Fruit fly (Drosophila melanogaster) whole organism, embryonic: ENCODE results near the gene Nf1.

Experiments used
- Antp ChIP-seq: fragments of 200-800 bp; sonication (Bioruptor generic); optimal IDR thresholded peaks from 3 replicates; lab custom pipeline; 2016; ENCODE audit warnings: missing biosample characterization, missing genetic modification characterization
- Bgb ChIP-seq: fragments of 200-800 bp; sonication (Bioruptor generic); IDR thresholded peaks from 2 replicates; pipeline ENCODE4 v1.3.6; 2022; ENCODE audit warnings: missing biosample characterization, missing genetic modification characterization; ENCODE audit not compliant: partially characterized antibody
- Bteb2 ChIP-seq: fragments of 200-800 bp; sonication (Bioruptor generic); optimal IDR thresholded peaks from 2 replicates; lab custom pipeline; 2016; ENCODE audit warnings: missing biosample characterization, missing genetic modification characterization
- CG10462 ChIP-seq: fragments of 200-800 bp; sonication (Bioruptor generic); optimal IDR thresholded peaks from 2 replicates; lab custom pipeline; 2016; ENCODE audit warnings: missing biosample characterization, missing genetic modification characterization
- CG15514 ChIP-seq: fragments of 200-800 bp; sonication (Bioruptor generic); optimal IDR thresholded peaks from 3 replicates; lab custom pipeline; 2017; ENCODE audit warnings: missing biosample characterization, missing genetic modification characterization, mild to moderate bottlenecking, moderate library complexity, missing genetic modification reagents
- CG1647 ChIP-seq: fragments of 200-800 bp; sonication (Bioruptor generic); optimal IDR thresholded peaks from 3 replicates; lab custom pipeline; 2016; ENCODE audit warnings: missing biosample characterization, missing genetic modification characterization
- CG17359 ChIP-seq: fragments of 200-800 bp; sonication (Bioruptor generic); optimal IDR thresholded peaks from 3 replicates; lab custom pipeline; 2018; ENCODE audit warnings: missing biosample characterization, mild to moderate bottlenecking, missing genetic modification characterization, moderate library complexity
- CG17802 ChIP-seq: fragments of 200-800 bp; sonication (Bioruptor generic); optimal IDR thresholded peaks from 2 replicates; lab custom pipeline; 2018; ENCODE audit warnings: missing biosample characterization, mild to moderate bottlenecking, missing genetic modification characterization, moderate library complexity
- CG2129 ChIP-seq: fragments of 200-800 bp; sonication (Bioruptor generic); IDR thresholded peaks from 2 replicates; pipeline ENCODE4 v1.3.6; 2022; ENCODE audit warnings: missing biosample characterization, missing genetic modification characterization; ENCODE audit not compliant: partially characterized antibody
- CG2875 ChIP-seq: fragments of 200-800 bp; sonication (Bioruptor generic); optimal IDR thresholded peaks from 2 replicates; lab custom pipeline; 2017; ENCODE audit warnings: missing biosample characterization, mild to moderate bottlenecking, missing genetic modification characterization, missing genetic modification reagents
- CG33213 ChIP-seq: fragments of 200-800 bp; sonication (Bioruptor generic); optimal IDR thresholded peaks from 3 replicates; lab custom pipeline; 2016; ENCODE audit warnings: missing biosample characterization, missing genetic modification characterization
- CG5953 ChIP-seq: fragments of 200-800 bp; sonication (Bioruptor generic); IDR thresholded peaks from 2 replicates; pipeline ENCODE4 v1.3.6; 2022; ENCODE audit warnings: missing biosample characterization, missing genetic modification characterization
- CG6813 ChIP-seq: fragments of 200-800 bp; sonication (Bioruptor generic); optimal IDR thresholded peaks from 2 replicates; lab custom pipeline; 2017; ENCODE audit warnings: missing biosample characterization, missing genetic modification characterization, mild to moderate bottlenecking, moderate library complexity, missing genetic modification reagents
- Deaf1 ChIP-seq: fragments of 200-800 bp; optimal IDR thresholded peaks from 3 replicates; lab custom pipeline; 2019; ENCODE audit warnings: missing biosample characterization, mild to moderate bottlenecking, missing genetic modification characterization, moderate library complexity
- Dref ChIP-seq: fragments of 200-800 bp; sonication (Bioruptor generic); IDR thresholded peaks from 2 replicates; pipeline ENCODE4 v1.3.6; 2022; ENCODE audit warnings: missing biosample characterization, missing genetic modification characterization
- Eip74EF ChIP-seq, 2 experiments: fragments of 200-800 bp in 1 of 2; fragments of >200 bp in 1 of 2; sonication (Bioruptor generic) in 1 of 2; optimal IDR thresholded peaks; 2 replicates each; lab custom pipeline; 2017 to 2019; ENCODE audit warnings: missing biosample characterization in 2 of 2, missing genetic modification characterization in 2 of 2, mild to moderate bottlenecking in 1 of 2, moderate library complexity in 1 of 2
- Ets65A ChIP-seq: fragments of 200-800 bp; sonication (Bioruptor generic); peaks from one replicate; lab custom pipeline; 2016; ENCODE audit warnings: missing biosample characterization, missing genetic modification characterization
- HLHmδ ChIP-seq: fragments of 200-800 bp; sonication (Bioruptor generic); optimal IDR thresholded peaks from 2 replicates; lab custom pipeline; 2018; ENCODE audit warnings: missing biosample characterization, mild to moderate bottlenecking, missing genetic modification characterization, moderate library complexity
- HmgD ChIP-seq: fragments of 200-800 bp; sonication (Bioruptor generic); optimal IDR thresholded peaks from 3 replicates; lab custom pipeline; 2016; ENCODE audit warnings: missing biosample characterization, missing genetic modification characterization
- Jarid2 ChIP-seq: fragments of 200-800 bp; sonication (Bioruptor generic); optimal IDR thresholded peaks from 3 replicates; lab custom pipeline; 2017; ENCODE audit warnings: mild to moderate bottlenecking, missing biosample characterization, missing genetic modification reagents, missing genetic modification characterization
- Opbp ChIP-seq: fragments of 200-800 bp; sonication (Bioruptor generic); IDR thresholded peaks from 3 replicates; pipeline ENCODE4 v1.3.6; 2022; ENCODE audit warnings: missing biosample characterization, missing genetic modification characterization; ENCODE audit not compliant: partially characterized antibody
- Scr ChIP-seq: fragments of 200-800 bp; sonication (Bioruptor generic); IDR thresholded peaks from 2 replicates; pipeline ENCODE4 v1.3.6; 2022; ENCODE audit warnings: missing biosample characterization, missing genetic modification characterization; ENCODE audit not compliant: partially characterized antibody
- Side ChIP-seq: fragments of 200-800 bp; sonication (Bioruptor generic); optimal IDR thresholded peaks from 2 replicates; lab custom pipeline; 2016; ENCODE audit warnings: missing biosample characterization, missing genetic modification characterization
- TFAM ChIP-seq: fragments of 200-800 bp; sonication (Bioruptor generic); optimal IDR thresholded peaks from 2 replicates; lab custom pipeline; 2017; ENCODE audit warnings: missing biosample characterization, missing genetic modification characterization, inconsistent platforms
- Vsx1 ChIP-seq: fragments of 200-800 bp; sonication (Bioruptor generic); optimal IDR thresholded peaks from 2 replicates; lab custom pipeline; 2017; ENCODE audit warnings: missing biosample characterization, mild to moderate bottlenecking, missing genetic modification characterization, missing genetic modification reagents
- Xrp1 ChIP-seq: fragments of 200-800 bp; sonication (Bioruptor generic); IDR thresholded peaks from 2 replicates; pipeline ENCODE4 v1.3.6; 2022; ENCODE audit warnings: missing biosample characterization, missing genetic modification characterization
- YL-1 ChIP-seq: fragments of 200-800 bp; sonication (Bioruptor generic); optimal IDR thresholded peaks from 3 replicates; lab custom pipeline; 2017; ENCODE audit warnings: missing biosample characterization, mild to moderate bottlenecking, missing genetic modification characterization
- az2 ChIP-seq: fragments of 200-800 bp; sonication (Bioruptor generic); optimal IDR thresholded peaks from 3 replicates; lab custom pipeline; 2016; ENCODE audit warnings: missing biosample characterization, missing genetic modification characterization
- bbx ChIP-seq: fragments of 200-800 bp; sonication (Bioruptor generic); IDR thresholded peaks from 2 replicates; pipeline ENCODE4 v1.3.6; 2022; ENCODE audit warnings: missing biosample characterization, missing genetic modification characterization; ENCODE audit not compliant: partially characterized antibody
- chinmo ChIP-seq: fragments of 200-800 bp; sonication (Bioruptor generic); IDR thresholded peaks from 4 replicates; pipeline ENCODE4 v1.3.6; 2022; ENCODE audit warnings: missing biosample characterization, missing genetic modification characterization; ENCODE audit not compliant: partially characterized antibody
- ci ChIP-seq: fragments of 200-800 bp; sonication (Bioruptor generic); IDR thresholded peaks from 3 replicates; pipeline ENCODE4 v1.3.6; 2022; ENCODE audit warnings: missing biosample characterization, missing genetic modification characterization
- dm ChIP-seq: fragments of 200-800 bp; sonication (Bioruptor generic); optimal IDR thresholded peaks from 3 replicates; lab custom pipeline; 2016; ENCODE audit warnings: missing biosample characterization, missing genetic modification characterization
- ewg ChIP-seq: fragments of 200-800 bp; sonication (Bioruptor generic); optimal IDR thresholded peaks from 3 replicates; lab custom pipeline; 2017; ENCODE audit warnings: mild to moderate bottlenecking, missing biosample characterization, missing genetic modification reagents, missing genetic modification characterization
- fd96Cb ChIP-seq: fragments of 200-800 bp; sonication (Bioruptor generic); optimal IDR thresholded peaks from 2 replicates; lab custom pipeline; 2018; ENCODE audit warnings: missing biosample characterization, mild to moderate bottlenecking, missing genetic modification characterization, moderate library complexity
- gce ChIP-seq: fragments of 200-800 bp; sonication (Bioruptor generic); IDR thresholded peaks from 3 replicates; pipeline ENCODE4 v1.3.6; 2022; ENCODE audit warnings: missing biosample characterization, missing genetic modification characterization
- gro ChIP-seq: fragments of 200-800 bp; sonication (Bioruptor generic); optimal IDR thresholded peaks from 2 replicates; lab custom pipeline; 2016; ENCODE audit warnings: missing biosample characterization, missing genetic modification characterization
- her ChIP-seq: fragments of 200-800 bp; sonication (Bioruptor generic); optimal IDR thresholded peaks from 2 replicates; lab custom pipeline; 2016; ENCODE audit warnings: missing biosample characterization, missing genetic modification characterization
- insv ChIP-seq, 2 experiments: fragments of 200-800 bp; sonication (Bioruptor generic); optimal IDR thresholded peaks; 3 replicates each; lab custom pipeline; 2016 to 2018; ENCODE audit warnings: missing biosample characterization in 2 of 2, missing genetic modification characterization in 2 of 2
- inv ChIP-seq: fragments of 200-800 bp; sonication (Bioruptor generic); IDR thresholded peaks from 2 replicates; pipeline ENCODE4 v1.3.6; 2022; ENCODE audit warnings: missing biosample characterization, missing genetic modification characterization; ENCODE audit not compliant: partially characterized antibody
- jumu ChIP-seq: fragments of 200-800 bp; sonication (Bioruptor generic); optimal IDR thresholded peaks from 3 replicates; lab custom pipeline; 2016; ENCODE audit warnings: missing biosample characterization, missing genetic modification characterization
- kni ChIP-seq: fragments of 200-800 bp; sonication (Bioruptor generic); optimal IDR thresholded peaks from 3 replicates; lab custom pipeline; 2017; ENCODE audit warnings: mild to moderate bottlenecking, missing biosample characterization, missing genetic modification reagents, missing genetic modification characterization
- lab ChIP-seq: fragments of 200-800 bp; sonication (Bioruptor generic); optimal IDR thresholded peaks from 3 replicates; lab custom pipeline; 2017; ENCODE audit warnings: missing biosample characterization, missing genetic modification characterization, mild to moderate bottlenecking, moderate library complexity, missing genetic modification reagents
- lilli ChIP-seq: fragments of 200-800 bp; sonication (Bioruptor generic); optimal IDR thresholded peaks from 3 replicates; lab custom pipeline; 2016; ENCODE audit warnings: missing biosample characterization, missing genetic modification characterization
- otp ChIP-seq: fragments of 200-800 bp; sonication (Bioruptor generic); IDR thresholded peaks from 3 replicates; pipeline ENCODE4, ENCODE4 v1.3.6; 2022; ENCODE audit warnings: missing biosample characterization, missing genetic modification characterization
- pros ChIP-seq: fragments of 200-800 bp; sonication (Bioruptor generic); optimal IDR thresholded peaks from 3 replicates; lab custom pipeline; 2019; ENCODE audit warnings: missing biosample characterization, mild to moderate bottlenecking, missing genetic modification characterization, moderate library complexity
- repo ChIP-seq: fragments of 200-800 bp; sonication (Bioruptor generic); optimal IDR thresholded peaks from 2 replicates; lab custom pipeline; 2016; ENCODE audit warnings: missing biosample characterization, missing genetic modification characterization
- zen ChIP-seq: fragments of 200-800 bp; sonication (Bioruptor generic); optimal IDR thresholded peaks from 3 replicates; lab custom pipeline; 2018; ENCODE audit warnings: missing biosample characterization, mild to moderate bottlenecking, missing genetic modification characterization, moderate library complexity
- zfh2 ChIP-seq: fragments of 200-800 bp; sonication (Bioruptor generic); optimal IDR thresholded peaks from 2 replicates; lab custom pipeline; 2016; ENCODE audit warnings: missing biosample characterization, missing genetic modification characterization

The Nf1 gene

DNA sequence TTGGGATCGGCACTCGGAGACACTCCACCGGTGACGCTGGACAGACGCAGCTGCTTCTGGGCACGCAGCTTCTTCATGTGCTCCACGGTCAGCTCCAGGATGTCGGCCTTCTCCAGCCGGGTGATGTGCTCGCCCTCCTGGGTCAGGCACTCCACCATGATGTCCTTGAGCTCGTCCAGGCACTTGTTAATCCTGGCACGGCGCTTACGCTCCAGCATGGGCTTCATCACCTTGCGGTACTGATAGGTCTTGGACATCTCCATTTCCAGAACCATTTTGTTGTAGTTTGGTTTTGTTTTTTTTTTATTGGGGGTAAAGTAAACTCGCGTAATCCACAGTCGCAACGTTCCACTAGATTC is 22.8 kb downstream of the Nf1 start:
- TF ChIP-seq ewg (GFP tag; lab: Kevin White, UChicago) (no peak), CG2875 (GFP tag; lab: Kevin White, UChicago) (peak; percentile 24), gce (GFP tag; lab: Robert Waterston, UW) (no peak), fd96Cb (tag; lab: Kevin White, UChicago) (no peak), jumu (GFP tag; lab: Kevin White, UChicago) (peak; percentile 13), Ets65A (peak; percentile 91), insv (GFP tag; optimal IDR thresholded peaks at IDR 0.05; lab: Kevin White, UChicago) (no peak), Scr (GFP tag; lab: Robert Waterston, UW) (no peak), ci (GFP tag; lab: Robert Waterston, UW) (no peak), CG2129 (GFP tag; lab: Robert Waterston, UW) (no peak), Jarid2 (no peak), chinmo (GFP tag; lab: Robert Waterston, UW) (no peak), lab (GFP tag; lab: Kevin White, UChicago) (no peak), Deaf1 (no peak), CG1647 (GFP tag; lab: Kevin White, UChicago) (peak; percentile 15), Xrp1 (GFP tag; lab: Robert Waterston, UW) (0 out of 2 replicates have a peak, but pooled peaks have one; percentile 9), HmgD (no peak), CG5953 (no peak), CG6813 (GFP tag; lab: Kevin White, UChicago) (no peak), CG33213 (GFP tag; lab: Kevin White, UChicago) (peak; percentile 25), Antp (peak; percentile 23), gro (GFP tag; lab: Kevin White, UChicago) (no peak), CG10462 (GFP tag; lab: Kevin White, UChicago) (no peak), CG17802 (tag; lab: Kevin White, UChicago) (no peak), zfh2 (GFP tag; lab: Kevin White, UChicago) (no peak), Opbp (GFP tag; lab: Robert Waterston, UW) (peak; percentile 49; the same call in 1 of the 3 replicates), Side (GFP tag; lab: Kevin White, UChicago) (no peak), CG17359 (tag; lab: Kevin White, UChicago) (no peak), lilli (GFP tag; lab: Kevin White, UChicago) (peak; percentile 43), az2 (GFP tag; lab: Kevin White, UChicago) (peak; percentile 11), Dref (GFP tag; lab: Robert Waterston, UW) (no peak), repo (peak; percentile 36)

DNA sequence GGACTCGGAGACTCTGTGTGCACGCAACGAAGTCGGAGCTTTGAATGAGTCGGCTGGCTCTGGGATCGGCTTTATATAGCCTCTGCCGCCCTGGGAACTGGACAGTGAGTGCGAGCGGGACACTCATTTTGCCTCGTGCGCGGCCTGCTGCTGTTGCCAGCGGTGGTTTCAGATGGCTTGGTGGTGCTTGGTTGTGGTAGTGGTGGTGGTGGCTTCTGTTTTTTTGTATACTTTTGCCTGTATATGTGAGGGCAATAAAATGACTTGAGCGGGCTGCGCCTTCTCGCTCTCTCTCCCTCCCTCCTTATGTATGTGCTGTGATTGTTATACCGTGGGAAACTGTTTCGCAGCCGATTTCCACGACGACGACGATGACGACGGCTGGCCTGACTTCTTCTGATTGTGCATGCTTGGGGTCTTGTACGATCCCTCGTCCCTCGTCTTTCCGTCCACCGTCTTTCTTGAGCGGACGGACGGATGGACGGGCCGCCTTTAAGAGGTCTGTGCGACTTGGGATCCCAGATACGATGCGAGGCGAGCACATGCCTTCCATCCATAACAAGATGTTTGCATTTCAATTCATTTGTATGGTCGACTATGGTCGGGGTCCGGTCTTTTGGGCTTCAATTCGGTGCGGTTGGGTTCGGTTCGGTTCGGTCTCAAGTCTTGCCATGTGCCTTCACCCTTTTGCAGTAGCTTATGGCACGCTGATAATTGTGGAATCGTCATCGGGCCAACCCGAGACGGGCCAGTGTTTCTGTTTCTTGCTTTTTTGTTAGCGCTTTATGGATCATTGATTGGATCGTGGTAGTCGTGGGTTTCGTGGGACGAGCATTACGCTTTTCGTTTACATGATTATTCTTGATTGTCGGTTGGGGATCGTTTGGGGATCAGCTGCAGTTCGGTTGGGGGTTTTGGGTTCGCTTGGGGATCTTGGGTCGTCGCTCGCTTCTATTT is 23.4 kb downstream of the Nf1 start:
- TF ChIP-seq TFAM (no peak), Vsx1 (GFP tag; lab: Kevin White, UChicago) (peak; percentile 25), Bgb (peak; percentile 45; the same call in 1 of the 2 replicates), Bteb2 (GFP tag; lab: Kevin White, UChicago) (no peak), zen (tag; lab: Kevin White, UChicago) (no peak), bbx (GFP tag; lab: Robert Waterston, UW) (peak; percentile 43), otp (peak; percentile 56; the same call in 1 of the 3 replicates), Ets65A (no peak), YL-1 (GFP tag; lab: Kevin White, UChicago) (no peak), Eip74EF (GFP tag; optimal IDR thresholded peaks at IDR 0.05; lab: Kevin White, UChicago) (peak in 1 of 2 experiments; percentile 38), CG15514 (GFP tag; lab: Kevin White, UChicago) (no peak), pros (peak; percentile 100), HLHmδ (GFP tag; lab: Kevin White, UChicago) (peak; percentile 100), kni (peak; percentile 100), her (peak; percentile 7), inv (GFP tag; lab: Robert Waterston, UW) (0 out of 2 replicates have a peak, but pooled peaks have one; percentile 15), dm (GFP tag; lab: Kevin White, UChicago) (peak; percentile 76)
